Fruit fly (Drosophila melanogaster): ENCODE results near the gene MED25.

The MED25 gene

DNA sequence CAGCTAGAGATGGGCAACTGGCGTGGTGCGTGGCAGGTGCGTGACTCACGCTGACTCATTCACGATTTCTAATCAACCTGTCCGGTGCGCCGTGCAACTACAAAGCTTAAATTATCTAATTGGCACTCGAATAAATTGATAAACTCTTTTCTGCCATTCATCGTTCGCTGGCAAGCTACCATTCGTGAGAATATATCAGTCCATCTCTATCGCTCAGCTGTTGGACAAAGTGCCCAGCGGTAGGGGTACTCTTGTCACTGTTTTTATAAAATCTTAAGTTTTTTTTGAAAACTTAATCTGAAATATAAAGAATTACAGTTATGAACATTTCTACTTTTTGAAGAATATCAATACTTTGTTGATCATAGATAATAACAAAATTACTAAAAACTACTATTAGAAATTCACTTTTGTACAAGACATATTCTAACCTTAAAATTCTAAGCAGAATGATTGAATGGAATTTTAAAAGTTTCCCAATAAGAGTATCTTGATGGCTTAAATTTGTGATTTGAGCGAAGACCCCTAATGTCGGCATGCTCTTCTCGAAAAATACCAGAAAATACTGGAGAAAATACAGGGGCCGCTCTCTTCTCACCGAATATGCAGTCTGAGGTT lies 12.5 kb downstream of the MED25 start, which contains the start of the genes PIG-L and psidin:
Gene PIG-L, minus strand, starts transcription at position 187 of the 618 bp plus-strand sequence.
Gene psidin, plus strand, starts transcription at position 553 of the 618 bp plus-strand sequence.
- TF ChIP-seq fd85E (GFP tag; optimal IDR thresholded peaks at IDR 0.05), result peak; percentile 6
- TF ChIP-seq CG34406 (GFP tag; optimal IDR thresholded peaks at IDR 0.05), result peak; percentile 87
- peak; percentile 12 for TF ChIP-seq Blimp-1 (GFP tag; optimal IDR thresholded peaks at IDR 0.05)
- peak; percentile 90 for TF ChIP-seq CG32006 (GFP tag; optimal IDR thresholded peaks at IDR 0.05)
- peak; percentile 50 for TF ChIP-seq CG11762 (GFP tag; optimal IDR thresholded peaks at IDR 0.05; ENCODE audit: insufficient read depth)
- TF ChIP-seq esn (GFP tag; optimal IDR thresholded peaks at IDR 0.05), result peak; percentile 89
- no peak for TF ChIP-seq fkh (GFP tag; optimal IDR thresholded peaks at IDR 0.05)
- peak; percentile 89 for TF ChIP-seq CG8632 (GFP tag; optimal IDR thresholded peaks at IDR 0.05)
- TF ChIP-seq CG8119 (GFP tag; IDR thresholded peaks at IDR 0.05), result peak; percentile 88
- TF ChIP-seq CG16779 (tag; optimal IDR thresholded peaks at IDR 0.05), result no peak
- peak; percentile 88 for TF ChIP-seq Hr4 (GFP tag; optimal IDR thresholded peaks at IDR 0.05)
- no peak for TF ChIP-seq CG3919 (GFP tag; optimal IDR thresholded peaks at IDR 0.05)
- peak; percentile 81 for TF ChIP-seq Gug (GFP tag; IDR thresholded peaks at IDR 0.05)
- TF ChIP-seq CG11294 (GFP tag; IDR thresholded peaks at IDR 0.05), result peak; percentile 66
- TF ChIP-seq CG8319 (GFP tag; optimal IDR thresholded peaks at IDR 0.05), result peak; percentile 12
- no peak for TF ChIP-seq CG1621 (tag; optimal IDR thresholded peaks at IDR 0.05)
- TF ChIP-seq ss (GFP tag; optimal IDR thresholded peaks at IDR 0.05), result no peak
- TF ChIP-seq Hr38 (GFP tag; optimal IDR thresholded peaks at IDR 0.05), result peak; percentile 8
- peak; percentile 84 for TF ChIP-seq eg (GFP tag; IDR thresholded peaks at IDR 0.05)
- TF ChIP-seq CG6808 (GFP tag; optimal IDR thresholded peaks at IDR 0.05), result no peak
- peak; percentile 52 for TF ChIP-seq Lpt (GFP tag; optimal IDR thresholded peaks at IDR 0.05)
- no peak for TF ChIP-seq CG6854 (GFP tag; optimal IDR thresholded peaks at IDR 0.05)
- TF ChIP-seq topi (GFP tag; optimal IDR thresholded peaks at IDR 0.05), result peak; percentile 75
- TF ChIP-seq Eip75B (GFP tag; optimal IDR thresholded peaks at IDR 0.05), result no peak
- TF ChIP-seq achi (GFP tag; optimal IDR thresholded peaks at IDR 0.05), result peak; percentile 84
- TF ChIP-seq net (GFP tag; optimal IDR thresholded peaks at IDR 0.05), result peak; percentile 86
- no peak for TF ChIP-seq spab (GFP tag; optimal IDR thresholded peaks at IDR 0.05)
- TF ChIP-seq dac (GFP tag; optimal IDR thresholded peaks at IDR 0.05), result peak; percentile 59
- TF ChIP-seq cyc (GFP tag; optimal IDR thresholded peaks at IDR 0.05), result peak; percentile 64
- TF ChIP-seq vri (GFP tag; optimal IDR thresholded peaks at IDR 0.05), result no peak
- no peak for TF ChIP-seq svp (GFP tag)
- TF ChIP-seq CG4318 (GFP tag; optimal IDR thresholded peaks at IDR 0.05), result peak; percentile 83
- TF ChIP-seq salr (GFP tag; optimal IDR thresholded peaks at IDR 0.05), result peak; percentile 45 to 87
- peak; percentile 87 for TF ChIP-seq Sox14 (GFP tag; optimal IDR thresholded peaks at IDR 0.05)
- peak; percentile 89 for TF ChIP-seq Smox (GFP tag; optimal IDR thresholded peaks at IDR 0.05)
- TF ChIP-seq fd59A (GFP tag; optimal IDR thresholded peaks at IDR 0.05), result peak; percentile 79
- TF ChIP-seq Eip78C (GFP tag), result peak; percentile 96
- peak; percentile 87 for TF ChIP-seq CG3032 (tag; optimal IDR thresholded peaks at IDR 0.05)
- peak; percentile 85 for TF ChIP-seq CG15336 (GFP tag; IDR thresholded peaks at IDR 0.05)
- TF ChIP-seq pdm3 (GFP tag; optimal IDR thresholded peaks at IDR 0.05), result peak; percentile 90
- TF ChIP-seq CG6276 (GFP tag; optimal IDR thresholded peaks at IDR 0.05), result no peak
- peak; percentile 85 for TF ChIP-seq Hr39 (GFP tag; optimal IDR thresholded peaks at IDR 0.05)
- peak; percentile 74 for TF ChIP-seq CG6792 (GFP tag; optimal IDR thresholded peaks at IDR 0.05)
- TF ChIP-seq Ets21C (GFP tag; optimal IDR thresholded peaks at IDR 0.05), result peak; percentile 78
- TF ChIP-seq CG31627 (GFP tag; optimal IDR thresholded peaks at IDR 0.05), result peak; percentile 92
- TF ChIP-seq CG10669 (GFP tag; optimal IDR thresholded peaks at IDR 0.05), result no peak
- TF ChIP-seq CG6163 (GFP tag; IDR thresholded peaks at IDR 0.05), result peak; percentile 57; the same call in 2 of the 3 replicates
- peak; percentile 87 for TF ChIP-seq OdsH (GFP tag; optimal IDR thresholded peaks at IDR 0.05)
- TF ChIP-seq CG11902 (GFP tag; optimal IDR thresholded peaks at IDR 0.05), result peak; percentile 53
- peak; percentile 83 for TF ChIP-seq Sox15 (GFP tag; optimal IDR thresholded peaks at IDR 0.05)
- no peak for TF ChIP-seq Eip93F (GFP tag; optimal IDR thresholded peaks at IDR 0.05)
- peak; percentile 86 for TF ChIP-seq acj6 (GFP tag; optimal IDR thresholded peaks at IDR 0.05)

Measured in whole organism, prepupa.